Fruit fly (Drosophila melanogaster): ENCODE measurements around the gene CG15601.
A peak's percentile ranks its signal among the peaks of the same experiment; 100 is the strongest.

The CG15601 gene

dm6 chrX:15697581-15698208 is 12.8 kb upstream of the CG15601 start (continued):
- TF ChIP-seq CG8359 (GFP tag; optimal IDR thresholded peaks at IDR 0.05; ENCODE audit: borderline replicate concordance) (peak; percentile 82), jigr1 (GFP tag; IDR thresholded peaks at IDR 0.05) (peak; percentile 75; the same call in 2 of the 3 replicates), danr (GFP tag; IDR thresholded peaks at IDR 0.05) (peak; percentile 84), dysf (GFP tag; IDR thresholded peaks at IDR 0.05) (peak; percentile 96), nau (GFP tag; optimal IDR thresholded peaks at IDR 0.05) (peak; percentile 91), CG11504 (tag; optimal IDR thresholded peaks at IDR 0.05) (peak; percentile 94), trem (tag; optimal IDR thresholded peaks at IDR 0.05) (peak; percentile 80), CG3065 (GFP tag; optimal IDR thresholded peaks at IDR 0.05) (peak; percentile 10), cg (GFP tag; optimal IDR thresholded peaks at IDR 0.05) (no peak), CG13894 (tag; optimal IDR thresholded peaks at IDR 0.05) (peak; percentile 96), CG34376 (GFP tag; optimal IDR thresholded peaks at IDR 0.05) (peak; percentile 91), CG3163 (GFP tag; optimal IDR thresholded peaks at IDR 0.05) (no peak), knrl (GFP tag; IDR thresholded peaks at IDR 0.05; ENCODE audit: partially characterized antibody) (peak; percentile 41; the same call in 2 of the 3 replicates), tgo (GFP tag; IDR thresholded peaks at IDR 0.05) (peak; percentile 94), gsb-n (tag; optimal IDR thresholded peaks at IDR 0.05) (peak; percentile 81), Lim3 (GFP tag; IDR thresholded peaks at IDR 0.05) (peak; percentile 74), pnt (GFP tag; optimal IDR thresholded peaks at IDR 0.05) (peak; percentile 63), Meics (GFP tag; optimal IDR thresholded peaks at IDR 0.05) (peak; percentile 95), CG7987 (GFP tag; optimal IDR thresholded peaks at IDR 0.05) (peak; percentile 83), da (GFP tag; optimal IDR thresholded peaks at IDR 0.05) (no peak), CG1792 (GFP tag; optimal IDR thresholded peaks at IDR 0.05) (peak; percentile 25), repo (GFP tag; optimal IDR thresholded peaks at IDR 0.05) (no peak), Hr78 (GFP tag; optimal IDR thresholded peaks at IDR 0.05) (peak in 1 of 2 experiments; percentile 72), CG32532 (GFP tag; IDR thresholded peaks at IDR 0.05) (peak; percentile 97), BtbVII (GFP tag; optimal IDR thresholded peaks at IDR 0.05) (peak; percentile 94), vnd (GFP tag; IDR thresholded peaks at IDR 0.05; ENCODE audit: partially characterized antibody) (no peak), ATbp (GFP tag; optimal IDR thresholded peaks at IDR 0.05) (peak; percentile 89), CG1647 (GFP tag; optimal IDR thresholded peaks at IDR 0.05) (peak; percentile 68), CG16813 (GFP tag; IDR thresholded peaks at IDR 0.05; ENCODE audit: partially characterized antibody) (no peak), fd3F (GFP tag; optimal IDR thresholded peaks at IDR 0.05) (peak; percentile 86), Ets97D (GFP tag; optimal IDR thresholded peaks at IDR 0.05) (no peak), Sox102F (GFP tag; optimal IDR thresholded peaks at IDR 0.05) (peak; percentile 91), hb (GFP tag; IDR thresholded peaks at IDR 0.05; ENCODE audit: partially characterized antibody) (no peak), tap (tag; optimal IDR thresholded peaks at IDR 0.05) (peak; percentile 90), CG7963 (GFP tag; IDR thresholded peaks at IDR 0.05; ENCODE audit: partially characterized antibody) (no peak), Deaf1 (tag; optimal IDR thresholded peaks at IDR 0.05) (peak; percentile 76), mld (GFP tag; IDR thresholded peaks at IDR 0.05; ENCODE audit: partially characterized antibody) (no peak), fd96Cb (tag; optimal IDR thresholded peaks at IDR 0.05) (peak; percentile 91), Oaz (GFP tag; IDR thresholded peaks at IDR 0.05) (peak; percentile 84), Poxn (GFP tag; IDR thresholded peaks at IDR 0.05) (peak; percentile 69; the same call in 1 of the 2 replicates), CG32767 (GFP tag; IDR thresholded peaks at IDR 0.05) (peak; percentile 84), CG34422 (GFP tag; IDR thresholded peaks at IDR 0.05) (peak; percentile 96), CG12744 (GFP tag; optimal IDR thresholded peaks at IDR 0.05) (no peak), yki (optimal IDR thresholded peaks at IDR 0.05) (no peak), CG10366 (GFP tag; IDR thresholded peaks at IDR 0.05) (peak; percentile 92), scrt (GFP tag; optimal IDR thresholded peaks at IDR 0.05) (peak; percentile 91), Jarid2 (GFP tag; optimal IDR thresholded peaks at IDR 0.05) (peak; percentile 68), gce (GFP tag; IDR thresholded peaks at IDR 0.05) (peak; percentile 82), CG10462 (GFP tag; optimal IDR thresholded peaks at IDR 0.05) (peak; percentile 68)

Data from whole organism, embryonic.